Fruit fly (Drosophila melanogaster) whole organism, pupa: Measurements from ENCODE around the gene TwdlG.
"Not testable (repeated sequence)": the region's sequence is repeated elsewhere in the genome, so short reads cannot be mapped to it uniquely, and the experiment has no call there.

ENCODE experiments used
- CG15710 ChIP-seq: fragments of 200-800 bp; sonication (Bioruptor generic); optimal IDR thresholded peaks from 2 replicates; lab custom pipeline; 2018; ENCODE audit warnings: missing biosample characterization, mild to moderate bottlenecking, missing genetic modification characterization, moderate library complexity
- CG34367 ChIP-seq: fragments of 200-800 bp; sonication (Bioruptor generic); optimal IDR thresholded peaks from 2 replicates; lab custom pipeline; 2018; ENCODE audit warnings: missing biosample characterization, mild to moderate bottlenecking, missing genetic modification characterization
- CG4496 ChIP-seq: fragments of 200-800 bp; sonication (Bioruptor generic); IDR thresholded peaks from 3 replicates; pipeline ENCODE4 v1.3.6; 2022; ENCODE audit warnings: missing biosample characterization, missing genetic modification characterization
- CG8301 ChIP-seq: fragments of 200-800 bp; sonication (Bioruptor generic); optimal IDR thresholded peaks from 2 replicates; lab custom pipeline; 2018; ENCODE audit warnings: missing biosample characterization, mild to moderate bottlenecking, missing genetic modification characterization
- CG9948 ChIP-seq: fragments of 200-800 bp; sonication (Bioruptor generic); optimal IDR thresholded peaks from 2 replicates; lab custom pipeline; 2018; ENCODE audit warnings: missing biosample characterization, mild to moderate bottlenecking, missing genetic modification characterization, moderate library complexity
- D1 ChIP-seq: fragments of 200-800 bp; sonication (Bioruptor generic); optimal IDR thresholded peaks from 2 replicates; lab custom pipeline; 2018; ENCODE audit warnings: missing biosample characterization, mild to moderate bottlenecking, missing genetic modification characterization, moderate library complexity
- EcR ChIP-seq: fragments of 200-800 bp; sonication (Bioruptor generic); optimal IDR thresholded peaks from 3 replicates; lab custom pipeline; 2019; ENCODE audit warnings: missing biosample characterization, missing genetic modification characterization, mild to moderate bottlenecking, moderate library complexity, missing genetic modification reagents
- Ets98B ChIP-seq: fragments of 200-800 bp; sonication (Bioruptor generic); IDR thresholded peaks from 2 replicates; pipeline ENCODE4 v1.3.6; 2022; ENCODE audit warnings: missing biosample characterization, missing genetic modification characterization
- Pif1A ChIP-seq: fragments of 200-800 bp; sonication (Bioruptor generic); optimal IDR thresholded peaks from 3 replicates; lab custom pipeline; 2016; ENCODE audit warnings: missing biosample characterization, missing genetic modification characterization
- fd96Ca ChIP-seq: fragments of 200-800 bp; sonication (Bioruptor generic); IDR thresholded peaks from 3 replicates; pipeline ENCODE4 v1.3.6; 2022; ENCODE audit warnings: missing biosample characterization, missing genetic modification characterization
- gl ChIP-seq: fragments of 200-800 bp; sonication (Bioruptor generic); optimal IDR thresholded peaks from 2 replicates; lab custom pipeline; 2018; ENCODE audit warnings: missing biosample characterization, mild to moderate bottlenecking, missing genetic modification characterization

- not testable (repeated sequence) for TF ChIP-seq EcR; gl (tag; lab: Kevin White, UChicago); CG9948 (tag; lab: Kevin White, UChicago); Pif1A (GFP tag; lab: Kevin White, UChicago); D1; Ets98B (GFP tag; lab: Robert Waterston, UW); CG4496 (GFP tag; lab: Robert Waterston, UW); CG34367; CG8301 (tag; lab: Kevin White, UChicago); fd96Ca (GFP tag; lab: Robert Waterston, UW); CG15710 (tag; lab: Kevin White, UChicago)
These were observed 39.7 kb downstream of the TwdlG start, which contains the start of gene aux for dm6 chr3R:4211483-4211882.
